Fruit fly (Drosophila melanogaster) whole organism: ENCODE results near the gene promL.
A peak's percentile ranks its signal among the peaks of the same experiment; 100 is the strongest.

Experiments used
- CG8478 ChIP-seq: fragments of >200 bp; optimal IDR thresholded peaks from 2 replicates; lab custom pipeline; 2018; ENCODE audit warnings: inconsistent platforms
- Dll ChIP-seq: fragments of >200 bp; optimal IDR thresholded peaks from 2 replicates; lab custom pipeline; 2017
- EcR ChIP-seq, 2 experiments: fragments of >200 bp; optimal IDR thresholded peaks; 2 replicates each; lab custom pipeline; 2017; ENCODE audit warnings: missing biosample characterization in 2 of 2, missing genetic modification characterization in 2 of 2, missing genetic modification reagents in 2 of 2
- pan ChIP-seq: fragments of >200 bp; optimal IDR thresholded peaks from 2 replicates; lab custom pipeline; 2017
- psq ChIP-seq: fragments of >200 bp; optimal IDR thresholded peaks from 2 replicates; lab custom pipeline; 2017
- usp ChIP-seq: fragments of >200 bp; optimal IDR thresholded peaks from 2 replicates; lab custom pipeline; 2017; ENCODE audit warnings: missing biosample characterization, missing genetic modification characterization, mixed read lengths

The promL gene

DNA sequence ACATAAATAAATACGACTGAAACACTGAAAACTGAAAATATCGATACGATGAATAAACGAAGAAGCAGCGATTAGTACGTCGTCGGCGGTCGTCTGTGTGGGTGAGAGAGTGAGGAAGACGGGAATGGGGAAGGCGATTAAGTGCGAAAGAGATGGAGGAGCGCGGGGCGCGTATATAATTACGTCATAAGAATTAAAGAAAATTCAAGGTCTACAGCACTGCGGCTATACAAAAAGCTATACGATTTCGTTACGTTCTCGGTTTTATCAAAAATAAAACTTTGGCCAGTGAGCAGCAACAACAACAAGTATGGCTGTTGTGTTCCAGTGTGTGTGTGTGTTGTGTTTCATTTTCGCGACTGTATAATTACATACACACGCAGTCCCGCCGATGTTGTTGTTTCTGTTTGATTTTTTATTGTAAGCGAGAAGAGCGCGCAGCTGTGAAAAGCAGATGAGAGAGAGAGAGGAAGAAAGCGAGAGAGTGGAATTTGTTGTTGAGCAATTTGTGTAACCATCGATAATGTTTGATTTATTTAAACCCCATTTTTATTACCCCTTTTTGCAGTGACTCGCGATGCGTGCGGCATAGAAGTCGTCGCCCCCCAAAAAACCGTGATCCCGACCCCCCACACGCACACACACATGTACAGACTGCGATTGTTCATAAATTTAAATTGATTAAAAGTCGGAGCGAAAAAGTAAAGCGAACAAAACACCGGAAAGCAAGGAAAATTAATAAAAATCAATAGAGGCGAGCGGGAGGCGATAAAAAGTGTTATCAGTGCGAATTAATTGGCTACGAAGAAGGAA lies 21.7 kb upstream of the promL start:
- TF ChIP-seq usp (GFP tag; lab: Kevin White, UChicago) (no peak), Dll (lab: Kevin White, UChicago) (peak; percentile 18)

DNA sequence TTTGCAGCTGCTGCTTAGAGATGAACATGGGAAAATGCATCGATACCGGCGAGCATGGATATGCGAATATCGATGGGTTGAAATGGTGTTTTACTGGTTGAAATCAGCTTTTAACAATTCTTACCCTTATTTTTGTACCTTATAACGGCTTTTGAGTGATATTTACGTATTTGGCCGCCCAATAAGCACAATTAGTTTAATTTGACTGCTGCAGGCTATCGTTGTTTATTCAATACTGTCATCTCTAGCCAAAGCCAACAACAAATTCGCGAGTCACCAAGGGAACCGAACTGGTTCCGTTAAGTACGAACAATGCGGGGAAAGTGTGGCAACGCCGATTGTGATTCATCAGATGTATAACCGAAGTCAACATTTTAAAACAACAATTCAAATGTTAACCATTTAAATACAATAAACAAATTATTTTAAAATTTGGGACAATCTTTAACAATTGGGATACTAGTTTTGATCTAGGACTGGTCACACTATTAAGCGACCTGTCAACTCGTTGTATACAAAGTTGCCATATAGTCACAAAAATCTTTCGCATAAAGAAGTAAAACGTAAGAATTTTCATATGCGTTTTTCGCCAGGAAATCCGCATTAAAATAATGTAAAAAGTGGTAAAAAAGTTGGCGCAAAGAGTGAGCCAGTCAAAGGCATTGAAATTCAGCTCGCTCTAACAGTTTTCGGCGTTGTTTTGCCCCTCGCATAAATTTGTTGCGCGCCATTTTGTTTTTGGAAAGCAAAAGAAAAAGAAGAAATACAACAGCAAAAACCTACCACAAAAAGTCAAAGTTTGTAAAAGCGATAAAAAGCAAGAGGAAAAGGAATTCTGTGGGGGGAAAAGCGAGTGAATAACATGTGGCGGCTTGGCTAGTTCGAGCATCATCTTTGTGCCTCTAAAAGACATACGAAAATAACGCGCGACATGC lies 20.9 kb upstream of the promL start, which contains the start of the genes Usp5 and BtbVII:
Gene Usp5, minus strand, starts transcription at position 234 of the 935 bp plus-strand sequence.
Gene BtbVII, plus strand, starts transcription at position 522 of the 935 bp plus-strand sequence.
- no peak for TF ChIP-seq usp (GFP tag; lab: Kevin White, UChicago)
- no peak for TF ChIP-seq Dll (lab: Kevin White, UChicago)
- TF ChIP-seq CG8478 (lab: Kevin White, UChicago), result no peak
- no peak for TF ChIP-seq EcR (GFP tag; optimal IDR thresholded peaks at IDR 0.05; lab: Kevin White, UChicago)
- no peak for TF ChIP-seq psq (lab: Kevin White, UChicago)
- no peak for TF ChIP-seq pan (lab: Kevin White, UChicago)

DNA sequence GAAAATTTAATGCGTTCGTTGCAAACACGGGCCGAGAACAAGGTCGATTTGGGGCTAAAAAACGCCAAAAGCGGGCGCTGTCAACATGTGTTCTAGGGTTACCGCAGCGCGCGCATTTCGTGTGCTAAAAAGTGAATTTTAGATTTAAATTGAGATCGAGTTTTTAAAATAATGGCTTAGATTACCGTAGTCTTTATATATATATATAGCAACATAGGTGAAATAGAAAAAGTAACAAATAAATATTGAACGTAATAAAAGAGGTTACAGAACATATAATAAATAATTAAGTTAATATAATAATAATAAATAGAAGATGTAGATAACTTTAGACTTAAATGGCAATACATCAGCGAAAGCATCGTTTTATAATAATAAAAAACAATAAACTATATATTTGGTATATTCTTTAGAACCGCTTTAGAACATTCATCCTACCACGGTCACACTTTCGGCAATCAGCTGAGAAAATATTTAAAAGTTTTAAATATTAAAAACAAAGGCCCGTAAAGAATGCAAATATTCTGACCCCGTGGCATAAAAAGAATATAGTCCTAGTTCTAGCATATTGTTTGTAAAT lies 15.9 kb upstream of the promL start, which contains the start of the genes CG11537 and Alg2:
Gene CG11537, minus strand, starts transcription at position 75 of the 580 bp plus-strand sequence.
Gene Alg2, plus strand, starts transcription at position 426 of the 580 bp plus-strand sequence.
- TF ChIP-seq pan (lab: Kevin White, UChicago), result no peak
- no peak for TF ChIP-seq psq (lab: Kevin White, UChicago)

DNA sequence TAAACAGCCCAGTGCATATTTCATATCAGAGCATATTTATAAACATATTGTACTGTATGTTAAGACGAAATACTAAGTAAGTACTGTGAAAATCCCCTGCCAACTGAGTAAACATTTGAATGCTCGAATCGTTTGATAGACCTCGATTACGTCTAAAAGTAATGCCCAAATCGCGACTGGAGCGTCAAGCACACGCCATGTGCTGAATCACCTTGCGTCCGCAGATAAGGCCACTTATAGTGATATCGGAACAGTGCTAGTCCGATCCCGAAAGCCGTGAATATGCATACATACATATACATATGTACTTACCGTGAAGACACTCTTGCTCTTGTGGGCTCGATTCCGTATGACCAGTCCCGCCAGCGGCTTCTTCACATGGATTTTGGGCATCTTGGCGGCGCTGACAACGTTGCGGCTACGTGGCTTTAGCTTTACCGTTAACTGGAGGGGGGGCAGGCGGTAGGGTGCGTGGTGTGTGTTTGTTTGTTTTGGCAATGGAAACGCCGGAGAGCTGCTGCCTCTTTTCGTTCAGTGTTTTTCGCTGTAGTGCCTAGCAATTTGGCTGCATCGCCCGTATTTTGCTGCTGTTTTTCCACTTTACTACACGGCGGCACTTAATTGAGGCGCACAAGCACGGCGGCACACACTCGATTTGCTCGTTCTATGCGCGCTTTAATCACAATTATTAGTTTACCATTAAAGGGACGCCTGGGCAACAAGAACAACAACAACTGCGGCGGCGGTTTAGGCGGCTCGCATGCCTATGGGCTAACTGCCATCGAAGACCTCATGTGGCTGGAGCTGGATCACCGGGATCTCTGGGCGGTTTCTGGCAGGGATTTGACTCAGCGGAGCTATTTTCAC lies 15.2 kb upstream of the promL start:
- TF ChIP-seq EcR (GFP tag; optimal IDR thresholded peaks at IDR 0.05; lab: Kevin White, UChicago) (no peak), Dll (lab: Kevin White, UChicago) (no peak), usp (GFP tag; lab: Kevin White, UChicago) (no peak), psq (lab: Kevin White, UChicago) (no peak), CG8478 (lab: Kevin White, UChicago) (no peak), pan (lab: Kevin White, UChicago) (no peak)

dm6 chr3L:3141411-3141810 lies 13.9 kb upstream of the promL start:
- TF ChIP-seq EcR (GFP tag; optimal IDR thresholded peaks at IDR 0.05; lab: Kevin White, UChicago) (no peak), psq (lab: Kevin White, UChicago) (no peak), CG8478 (lab: Kevin White, UChicago) (no peak), usp (GFP tag; lab: Kevin White, UChicago) (no peak), pan (lab: Kevin White, UChicago) (no peak), Dll (lab: Kevin White, UChicago) (no peak)

DNA sequence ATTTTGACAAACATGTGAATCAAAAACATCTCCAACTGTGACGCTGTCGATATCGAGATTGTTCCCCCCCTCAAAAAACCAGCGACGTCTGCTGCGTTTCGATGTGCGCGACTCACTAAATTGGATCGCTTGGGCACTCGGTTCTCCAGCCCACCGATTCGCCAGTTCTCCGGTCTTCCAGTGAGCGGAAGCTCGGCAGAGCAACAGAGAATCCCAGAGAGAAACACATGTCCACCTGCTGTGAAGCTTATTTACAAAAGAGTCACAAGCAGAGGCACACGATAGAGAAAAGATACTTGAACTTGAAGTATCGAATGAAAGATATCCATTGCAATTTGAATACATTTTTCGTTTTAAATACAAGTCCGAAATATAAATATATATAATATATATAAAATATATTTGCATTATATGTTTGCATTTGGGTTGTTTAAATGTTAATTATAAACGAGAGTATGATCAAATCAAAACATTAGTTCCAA lies 6.6 kb upstream of the promL start:
- TF ChIP-seq usp (GFP tag; lab: Kevin White, UChicago) (no peak), psq (lab: Kevin White, UChicago) (no peak), EcR (GFP tag; optimal IDR thresholded peaks at IDR 0.05; lab: Kevin White, UChicago) (no peak), CG8478 (lab: Kevin White, UChicago) (no peak), pan (lab: Kevin White, UChicago) (no peak), Dll (lab: Kevin White, UChicago) (no peak)

DNA sequence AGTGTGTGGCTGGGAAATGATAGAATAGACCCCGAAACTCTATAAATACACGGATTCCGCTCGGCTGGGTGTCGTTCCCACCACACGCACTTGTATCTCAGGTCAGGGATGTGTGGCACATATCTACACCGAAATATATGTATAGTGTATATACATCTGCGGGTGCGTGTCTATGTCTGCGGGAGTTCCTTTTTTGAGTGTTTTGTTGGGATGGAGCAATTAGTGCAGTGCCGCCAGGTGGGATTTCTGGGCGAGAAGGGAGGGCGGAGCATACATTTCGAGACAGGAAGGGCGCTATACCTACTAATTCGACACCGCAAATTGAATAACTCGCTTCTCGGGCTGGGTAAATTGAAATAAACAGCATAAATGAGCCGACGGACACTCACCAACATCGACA lies 1.0 kb downstream of the promL start:
- TF ChIP-seq usp (GFP tag; lab: Kevin White, UChicago), result no peak
- TF ChIP-seq psq (lab: Kevin White, UChicago), result no peak
- no peak for TF ChIP-seq CG8478 (lab: Kevin White, UChicago)
- no peak for TF ChIP-seq EcR (GFP tag; optimal IDR thresholded peaks at IDR 0.05; lab: Kevin White, UChicago)

DNA sequence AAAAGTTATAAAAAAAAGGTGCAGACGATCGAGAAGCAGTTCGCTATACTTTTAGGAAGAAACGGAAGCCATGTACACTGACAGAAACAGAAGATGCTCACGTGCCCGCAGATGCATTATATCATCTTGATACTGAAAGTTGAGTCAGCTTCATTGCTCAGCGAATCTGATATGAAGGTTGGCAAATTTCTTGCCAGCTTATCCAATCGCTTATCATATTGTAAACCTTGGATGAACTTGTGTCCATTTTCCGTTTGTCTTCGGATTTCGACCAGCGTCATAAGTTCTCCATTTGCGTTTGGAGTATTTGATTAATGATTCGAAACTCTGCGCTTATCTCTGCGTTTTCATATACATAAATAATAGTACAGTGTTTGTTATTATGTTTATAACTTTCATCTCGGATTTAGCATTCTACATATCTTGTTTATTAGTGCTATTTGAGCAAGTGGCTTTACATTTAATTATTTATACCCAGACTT lies 1.8 kb downstream of the promL start:
- TF ChIP-seq EcR (GFP tag; optimal IDR thresholded peaks at IDR 0.05; lab: Kevin White, UChicago) (peak in 1 of 2 experiments; percentile 38), CG8478 (lab: Kevin White, UChicago) (no peak), usp (GFP tag; lab: Kevin White, UChicago) (no peak), Dll (lab: Kevin White, UChicago) (no peak), psq (lab: Kevin White, UChicago) (no peak), pan (lab: Kevin White, UChicago) (no peak)

dm6 chr3L:3124939-3125648 lies 2.4 kb downstream of the promL start:
- TF ChIP-seq psq (lab: Kevin White, UChicago), result no peak

DNA sequence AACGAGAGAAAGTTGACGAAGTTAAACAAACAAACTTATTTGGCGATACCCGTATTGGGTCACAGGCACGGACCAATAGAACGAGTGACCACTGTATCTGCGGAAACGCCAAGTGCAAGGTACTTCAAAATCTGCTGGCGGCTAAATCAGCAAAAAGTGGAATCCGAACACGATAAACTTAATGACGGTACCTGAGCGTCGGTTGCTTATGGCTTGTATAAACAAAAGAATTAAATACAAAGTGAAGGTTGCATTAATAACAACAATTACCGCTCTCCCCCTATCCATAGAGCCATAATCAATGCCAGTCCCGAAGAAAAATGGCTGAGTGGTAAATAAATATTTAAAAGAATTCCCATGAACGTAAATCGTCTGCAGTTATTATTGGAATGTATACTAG lies 3.0 kb downstream of the promL start:
- TF ChIP-seq psq (lab: Kevin White, UChicago), result no peak
- TF ChIP-seq CG8478 (lab: Kevin White, UChicago), result no peak
- no peak for TF ChIP-seq EcR (GFP tag; optimal IDR thresholded peaks at IDR 0.05; lab: Kevin White, UChicago)
- TF ChIP-seq usp (GFP tag; lab: Kevin White, UChicago), result no peak
- TF ChIP-seq pan (lab: Kevin White, UChicago), result no peak
- no peak for TF ChIP-seq Dll (lab: Kevin White, UChicago)
